Worm (Caenorhabditis elegans): Measurements from ENCODE around the gene Y50D7A.3.

DNA sequence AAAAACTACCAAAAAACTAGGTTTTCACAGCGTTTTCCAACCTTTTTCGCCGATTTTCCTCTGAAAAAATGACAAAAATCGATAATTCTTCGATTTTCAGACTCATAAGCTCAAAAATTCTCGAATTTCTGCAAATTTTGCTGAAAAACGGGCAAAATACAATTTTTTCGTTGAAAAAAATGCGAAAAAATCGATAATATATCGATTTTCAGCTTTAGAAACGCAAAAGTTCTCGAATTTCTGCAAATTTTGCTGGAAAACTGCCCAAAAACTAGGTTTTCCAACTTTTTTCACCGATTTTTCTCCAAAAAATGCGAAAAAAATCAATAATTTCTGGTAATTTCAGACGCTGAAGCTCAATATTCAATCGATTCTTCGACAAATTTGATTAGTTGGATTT is 2.9 kb upstream of the Y50D7A.3 start:
- TF ChIP-seq skn-1 (tag; optimal IDR thresholded peaks at IDR 0.05) (no peak), nhr-76 (tag; optimal IDR thresholded peaks at IDR 0.05) (no peak), ceh-82 (tag; optimal IDR thresholded peaks at IDR 0.05) (no peak), F10B5.3 (tag; optimal IDR thresholded peaks at IDR 0.05) (no peak), snpc-1.2 (GFP tag; IDR thresholded peaks at IDR 0.05) (no peak), lin-29 (GFP tag; IDR thresholded peaks at IDR 0.05) (no peak), lsy-2 (tag; optimal IDR thresholded peaks at IDR 0.05) (no peak), nhr-237 (tag; optimal IDR thresholded peaks at IDR 0.05) (no peak), pha-4 (GFP tag; IDR thresholded peaks at IDR 0.05) (no peak), pha-4 (tag; optimal IDR thresholded peaks at IDR 0.05) (no peak), fkh-10 (GFP tag; optimal IDR thresholded peaks at IDR 0.05) (no peak), egl-27 (tag; optimal IDR thresholded peaks at IDR 0.05) (no peak)
